Fruit fly (Drosophila melanogaster): ENCODE results near the gene CG31635.

The CG31635 gene

DNA sequence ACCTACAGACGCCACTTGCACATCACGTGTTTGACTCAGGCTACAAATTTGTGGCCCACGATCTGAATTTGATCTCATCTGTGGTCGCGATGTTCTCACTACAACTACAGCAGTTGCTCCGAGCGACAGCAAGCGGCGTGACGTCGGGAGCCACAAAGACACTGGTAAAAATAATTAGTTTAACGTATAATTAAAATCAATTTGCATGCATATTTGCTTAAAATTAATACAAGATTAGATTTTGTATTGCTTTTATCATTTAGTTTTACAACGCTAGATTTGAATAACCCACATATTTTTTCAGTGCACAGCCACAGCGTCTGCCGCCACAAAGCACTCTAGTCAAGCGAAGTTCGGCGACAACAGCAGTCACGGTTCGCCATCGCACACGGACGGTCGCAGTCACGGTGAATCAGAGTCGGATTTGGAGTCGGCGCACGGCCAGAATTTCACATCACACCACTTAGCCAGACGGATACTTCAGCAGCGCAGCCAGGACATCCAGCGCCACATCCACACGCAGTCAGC is 36.4 kb downstream of the CG31635 start (continued):
- TF ChIP-seq eve (GFP tag; optimal IDR thresholded peaks at IDR 0.05) (peak; percentile 43 to 100), phol (tag; optimal IDR thresholded peaks at IDR 0.05) (peak; percentile 100), psq (GFP tag; optimal IDR thresholded peaks at IDR 0.05) (peak; percentile 99), C15 (GFP tag; IDR thresholded peaks at IDR 0.05) (peak; percentile 100), fd3F (GFP tag; optimal IDR thresholded peaks at IDR 0.05) (peak; percentile 100), Hand (GFP tag; optimal IDR thresholded peaks at IDR 0.05) (peak; percentile 100), CG18476 (GFP tag; optimal IDR thresholded peaks at IDR 0.05) (peak; percentile 100), Dfd (GFP tag; optimal IDR thresholded peaks at IDR 0.05) (peak in 1 of 2 experiments; percentile 96), Lhr (GFP tag; optimal IDR thresholded peaks at IDR 0.05) (peak; percentile 100), CG1233 (GFP tag; optimal IDR thresholded peaks at IDR 0.05) (peak; percentile 100), Awh (GFP tag; IDR thresholded peaks at IDR 0.05) (peak; percentile 100), nom (GFP tag; optimal IDR thresholded peaks at IDR 0.05) (peak; percentile 100), zfh1 (GFP tag; IDR thresholded peaks at IDR 0.05) (peak; percentile 100), CG7928 (GFP tag; optimal IDR thresholded peaks at IDR 0.05) (peak; percentile 95), gro (GFP tag; optimal IDR thresholded peaks at IDR 0.05) (peak; percentile 100), Rx (GFP tag; IDR thresholded peaks at IDR 0.05) (peak; percentile 100), Poxn (GFP tag; IDR thresholded peaks at IDR 0.05) (peak; percentile 100), PHDP (tag; optimal IDR thresholded peaks at IDR 0.05) (peak; percentile 100), seq (GFP tag; IDR thresholded peaks at IDR 0.05) (peak; percentile 100), CG13296 (GFP tag; optimal IDR thresholded peaks at IDR 0.05) (peak; percentile 100), zen (tag; optimal IDR thresholded peaks at IDR 0.05) (peak; percentile 100), Chrac-16 (GFP tag; optimal IDR thresholded peaks at IDR 0.05) (peak; percentile 100), ERR (GFP tag; optimal IDR thresholded peaks at IDR 0.05) (peak; percentile 100), rib (GFP tag; IDR thresholded peaks at IDR 0.05) (peak; percentile 100), Elba2 (GFP tag; optimal IDR thresholded peaks at IDR 0.05) (peak; percentile 95), CG18011 (GFP tag; optimal IDR thresholded peaks at IDR 0.05) (peak; percentile 95), Doc3 (GFP tag; IDR thresholded peaks at IDR 0.05; ENCODE audit: partially characterized antibody) (no peak), stc (GFP tag; IDR thresholded peaks at IDR 0.05) (peak; percentile 100), lola (GFP tag; optimal IDR thresholded peaks at IDR 0.05) (peak in 1 of 3 experiments; percentile 100), knrl (GFP tag; IDR thresholded peaks at IDR 0.05; ENCODE audit: partially characterized antibody) (peak; percentile 59; the same call in 2 of the 3 replicates), CG17802 (tag; optimal IDR thresholded peaks at IDR 0.05) (peak; percentile 95), CG33557 (GFP tag; optimal IDR thresholded peaks at IDR 0.05) (peak; percentile 100), Six4 (GFP tag; optimal IDR thresholded peaks at IDR 0.05) (peak; percentile 100), pan (optimal IDR thresholded peaks at IDR 0.05) (no peak), pan (GFP tag; optimal IDR thresholded peaks at IDR 0.05 in 1 of 2, IDR thresholded peaks at IDR 0.05 in 1 of 2) (peak in 1 of 2 experiments; percentile 100), CG13775 (GFP tag; optimal IDR thresholded peaks at IDR 0.05) (peak; percentile 100), CG1603 (tag; optimal IDR thresholded peaks at IDR 0.05) (peak; percentile 100), CG10462 (GFP tag; optimal IDR thresholded peaks at IDR 0.05) (peak; percentile 100), CG34376 (GFP tag; optimal IDR thresholded peaks at IDR 0.05) (peak; percentile 100), Neu2 (GFP tag; optimal IDR thresholded peaks at IDR 0.05; ENCODE audit: borderline replicate concordance) (peak; percentile 99), trem (tag; optimal IDR thresholded peaks at IDR 0.05) (peak; percentile 98), unc-4 (GFP tag; IDR thresholded peaks at IDR 0.05; ENCODE audit: partially characterized antibody) (0 out of 2 replicates have a peak, but pooled peaks have one; percentile 33), kni (GFP tag; optimal IDR thresholded peaks at IDR 0.05) (peak; percentile 100), klu (GFP tag; IDR thresholded peaks at IDR 0.05) (peak; percentile 100), Opbp (GFP tag; IDR thresholded peaks at IDR 0.05; ENCODE audit: partially characterized antibody) (peak; percentile 51; the same call in 1 of the 3 replicates), slp2 (GFP tag; optimal IDR thresholded peaks at IDR 0.05) (peak; percentile 100), CoRest (tag; optimal IDR thresholded peaks at IDR 0.05) (peak; percentile 100), lab (GFP tag; optimal IDR thresholded peaks at IDR 0.05) (peak; percentile 100), CG9932 (GFP tag; IDR thresholded peaks at IDR 0.05) (peak; percentile 100)

Measured in whole organism, embryonic.